Worm (Caenorhabditis elegans) whole organism, young adult: ENCODE data around the gene T22C8.6.

Experiments
- snpc-4 ChIP-seq, 5 experiments: fragments of 150-350 bp in 1 of 5; sonication (generic microtip) in 4 of 5; optimal IDR thresholded peaks; 2 replicates each; lab custom pipeline; 2014 to 2018; ENCODE audit warnings: missing genetic modification characterization in 5 of 5, missing biosample characterization in 3 of 5, antibody characterized with exemption in 2 of 5, mild to moderate bottlenecking in 2 of 5, missing compliant biosample characterization in 2 of 5, missing genotype in 2 of 5, moderate library complexity in 2 of 5, missing genetic modification reagents in 1 of 5
- unc-62 ChIP-seq: fragments of 150-350 bp; optimal IDR thresholded peaks from 2 replicates; lab custom pipeline; 2014; ENCODE audit warnings: missing biosample characterization, missing genetic modification reagents, missing genetic modification characterization

DNA sequence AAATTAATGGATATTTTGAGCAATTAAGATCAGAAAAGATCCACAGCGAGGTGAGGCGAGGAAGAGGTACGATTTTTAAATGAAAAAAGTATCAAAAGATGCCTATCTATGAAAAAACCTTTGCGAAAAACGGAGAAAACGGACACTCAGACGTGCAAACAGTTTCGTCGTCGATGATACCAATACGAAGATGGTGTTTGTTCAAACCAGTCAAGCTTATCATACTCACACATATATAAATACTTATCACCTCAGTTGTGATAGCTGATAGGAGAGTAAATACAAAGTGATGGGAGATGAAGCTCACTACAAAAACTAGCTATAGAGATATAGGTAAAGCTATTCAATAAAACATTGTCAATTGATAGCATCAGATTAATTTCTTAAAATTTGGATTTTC lies 49.7 kb upstream of the T22C8.6 start:
- no peak for TF ChIP-seq unc-62 (GFP tag; lab: Kevin White, UChicago)
- no peak for TF ChIP-seq snpc-4 (GFP tag; optimal IDR thresholded peaks at IDR 0.05; lab: Kevin White, UChicago)
- TF ChIP-seq snpc-4 (tag; optimal IDR thresholded peaks at IDR 0.05; lab: Kevin White, UChicago) = no peak
